Worm (Caenorhabditis elegans) whole organism, L4 larva: Measurements from ENCODE around the gene npp-5.
A peak's percentile ranks its signal among the peaks of the same experiment; 100 is the strongest.

ENCODE experiments used
- F10B5.3 ChIP-seq: sonication (generic microtip); optimal IDR thresholded peaks from 2 replicates; lab custom pipeline; 2016; ENCODE audit warnings: mild to moderate bottlenecking, missing genetic modification characterization, missing compliant biosample characterization
- F44E2.7 ChIP-seq: fragments of 200-800 bp; sonication (Bioruptor generic); IDR thresholded peaks from 2 replicates; pipeline ENCODE4 v2.1.2; 2022; ENCODE audit warnings: missing genetic modification characterization, missing compliant biosample characterization
- T26A8.4 ChIP-seq: fragments of 200-800 bp; sonication (Bioruptor generic); IDR thresholded peaks from 2 replicates; pipeline ENCODE4 v1.3.6; 2022; ENCODE audit warnings: missing genetic modification characterization, missing compliant biosample characterization
- Y105C5A.15 ChIP-seq: fragments of 200-800 bp; sonication (Bioruptor generic); IDR thresholded peaks from 2 replicates; pipeline ENCODE4 v1.3.6; 2022; ENCODE audit warnings: missing genetic modification characterization, missing compliant biosample characterization
- ZK337.2 ChIP-seq: fragments of 200-800 bp; sonication (Bioruptor generic); IDR thresholded peaks from 2 replicates; pipeline ENCODE4 v1.3.6; 2022; ENCODE audit warnings: missing genetic modification reagents, missing genetic modification characterization, missing compliant biosample characterization
- aha-1 ChIP-seq: fragments of 150-350 bp; peaks from one replicate; lab custom pipeline; 2014; ENCODE audit warnings: missing biosample characterization, missing genetic modification characterization
- arid-1 ChIP-seq: fragments of 200-800 bp; sonication (Bioruptor generic); conservative IDR thresholded peaks from 2 replicates; pipeline ENCODE4 v1.3.6; 2022; ENCODE audit warnings: missing genetic modification reagents, missing genetic modification characterization, missing compliant biosample characterization
- ceh-20 ChIP-seq: fragments of 200-800 bp; sonication (Bioruptor generic); IDR thresholded peaks from 2 replicates; pipeline ENCODE4 v1.3.6; 2022; ENCODE audit warnings: missing genetic modification reagents, missing genetic modification characterization, missing compliant biosample characterization
- ceh-44 ChIP-seq: fragments of 200-800 bp; sonication (Bioruptor generic); IDR thresholded peaks from 2 replicates; pipeline ENCODE4 v1.3.6; 2022; ENCODE audit warnings: missing genetic modification reagents, missing genetic modification characterization, missing compliant biosample characterization
- ces-1 ChIP-seq: fragments of 150-350 bp; sonication (generic microtip); optimal IDR thresholded peaks from 4 replicates; lab custom pipeline; 2014; ENCODE audit warnings: missing biosample characterization, missing genetic modification reagents, missing genetic modification characterization
- cey-2 ChIP-seq: sonication (generic microtip); optimal IDR thresholded peaks from 3 replicates; lab custom pipeline; 2017; ENCODE audit warnings: missing genetic modification characterization, mild to moderate bottlenecking, missing compliant biosample characterization, antibody characterized with exemption, borderline replicate concordance; ENCODE audit not compliant: insufficient read depth
- daf-12 ChIP-seq: fragments of 150-350 bp; optimal IDR thresholded peaks from 2 replicates; lab custom pipeline; 2014; ENCODE audit warnings: missing biosample characterization, missing genetic modification reagents, missing genetic modification characterization
- daf-16 ChIP-seq, 3 experiments: sonication (generic microtip); optimal IDR thresholded peaks; 2 replicates each; lab custom pipeline; 2016 to 2017; ENCODE audit warnings: missing genetic modification characterization in 3 of 3, missing genetic modification reagents in 3 of 3, mild to moderate bottlenecking in 2 of 3, missing compliant biosample characterization in 2 of 3, missing biosample characterization in 1 of 3, moderate library complexity in 1 of 3
- daf-19 ChIP-seq: fragments of 200-800 bp; sonication (Bioruptor generic); conservative IDR thresholded peaks from 2 replicates; pipeline ENCODE4 v1.3.6; 2022; ENCODE audit warnings: missing genetic modification characterization, missing compliant biosample characterization
- daf-8 ChIP-seq: fragments of 200-800 bp; sonication (Bioruptor generic); IDR thresholded peaks from 2 replicates; pipeline ENCODE4 v1.3.6; 2022; ENCODE audit warnings: missing genetic modification characterization, missing compliant biosample characterization
- dmd-6 ChIP-seq: fragments of 200-800 bp; sonication (Bioruptor generic); IDR thresholded peaks from 2 replicates; pipeline ENCODE4 v1.3.6; 2022; ENCODE audit warnings: missing genetic modification reagents, missing genetic modification characterization, missing compliant biosample characterization
- dpl-1 ChIP-seq: fragments of 150-350 bp; optimal IDR thresholded peaks from 2 replicates; lab custom pipeline; 2014; ENCODE audit warnings: missing biosample characterization, missing genetic modification reagents, missing genetic modification characterization
- duxl-1 ChIP-seq: sonication (generic microtip); optimal IDR thresholded peaks from 2 replicates; lab custom pipeline; 2016; ENCODE audit warnings: mild to moderate bottlenecking, missing genetic modification characterization, moderate library complexity, missing compliant biosample characterization; ENCODE audit not compliant: poor library complexity
- dve-1 ChIP-seq: sonication (generic microtip); optimal IDR thresholded peaks from 2 replicates; lab custom pipeline; 2017; ENCODE audit warnings: antibody characterized with exemption, mild to moderate bottlenecking, missing genetic modification characterization, missing compliant biosample characterization; ENCODE audit not compliant: insufficient read depth
- fos-1 ChIP-seq: fragments of 150-350 bp; optimal IDR thresholded peaks from 2 replicates; lab custom pipeline; 2014; ENCODE audit warnings: missing biosample characterization, missing genetic modification characterization
- hlh-11 ChIP-seq: fragments of 200-800 bp; sonication (Bioruptor generic); optimal IDR thresholded peaks from 2 replicates; lab custom pipeline; 2018; ENCODE audit warnings: mild to moderate bottlenecking, missing genetic modification characterization, missing compliant biosample characterization
- hlh-30 ChIP-seq: sonication (generic microtip); optimal IDR thresholded peaks from 2 replicates; lab custom pipeline; 2017; ENCODE audit warnings: antibody characterized with exemption, mild to moderate bottlenecking, missing genetic modification characterization, missing compliant biosample characterization; ENCODE audit not compliant: insufficient read depth
- hmg-1.1 ChIP-seq: fragments of 200-800 bp; sonication (Bioruptor generic); IDR thresholded peaks from 2 replicates; pipeline ENCODE4 v1.3.6; 2022; ENCODE audit warnings: missing genetic modification reagents, missing genetic modification characterization, missing compliant biosample characterization
- jun-1 ChIP-seq: fragments of 150-350 bp; optimal IDR thresholded peaks from 2 replicates; lab custom pipeline; 2014; ENCODE audit warnings: missing biosample characterization, missing genetic modification reagents, missing genetic modification characterization
- lin-1 ChIP-seq: fragments of 200-800 bp; sonication (Bioruptor generic); IDR thresholded peaks from 2 replicates; pipeline ENCODE4 v1.3.6; 2022; ENCODE audit warnings: missing genetic modification reagents, missing genetic modification characterization, missing compliant biosample characterization
- lin-13 ChIP-seq: fragments of 150-350 bp; optimal IDR thresholded peaks from 2 replicates; lab custom pipeline; 2014; ENCODE audit warnings: missing biosample characterization, missing genetic modification reagents, missing genetic modification characterization
- lin-15B ChIP-seq: fragments of 150-350 bp; sonication (generic microtip); optimal IDR thresholded peaks from 3 replicates; lab custom pipeline; 2014; ENCODE audit warnings: missing biosample characterization, missing genetic modification characterization
- lir-3 ChIP-seq: sonication (generic microtip); optimal IDR thresholded peaks from 2 replicates; lab custom pipeline; 2016; ENCODE audit warnings: mild to moderate bottlenecking, missing genetic modification characterization, missing compliant biosample characterization
- lsy-2 ChIP-seq, 2 experiments: fragments of 150-350 bp in 1 of 2; sonication (generic microtip) in 1 of 2; optimal IDR thresholded peaks; 2 replicates each; lab custom pipeline; 2014 to 2017; ENCODE audit warnings: missing biosample characterization in 2 of 2, missing genetic modification characterization in 2 of 2
- madf-9 ChIP-seq: fragments of 200-800 bp; sonication (Bioruptor generic); conservative IDR thresholded peaks from 2 replicates; pipeline ENCODE4 v1.3.6; 2022; ENCODE audit warnings: missing genetic modification reagents, missing genetic modification characterization, missing compliant biosample characterization
- mep-1 ChIP-seq: fragments of 150-350 bp; sonication (generic microtip); optimal IDR thresholded peaks from 3 replicates; lab custom pipeline; 2014; ENCODE audit warnings: missing biosample characterization, missing genetic modification characterization
- mxl-2 ChIP-seq: fragments of 200-800 bp; sonication (Bioruptor generic); conservative IDR thresholded peaks from 2 replicates; pipeline ENCODE4 v1.3.6; 2022; ENCODE audit warnings: missing genetic modification reagents, missing genetic modification characterization, missing compliant biosample characterization
- nhr-102 ChIP-seq: sonication (generic microtip); optimal IDR thresholded peaks from 2 replicates; lab custom pipeline; 2016; ENCODE audit warnings: mild to moderate bottlenecking, missing genetic modification characterization, moderate library complexity, missing compliant biosample characterization
- nhr-25 ChIP-seq: sonication (generic microtip); optimal IDR thresholded peaks from 2 replicates; lab custom pipeline; 2017; ENCODE audit warnings: missing genetic modification characterization, mild to moderate bottlenecking, missing compliant biosample characterization, antibody characterized with exemption, moderate library complexity, borderline replicate concordance; ENCODE audit not compliant: insufficient read depth
- nhr-28 ChIP-seq: fragments of 150-350 bp; optimal IDR thresholded peaks from 2 replicates; lab custom pipeline; 2014; ENCODE audit warnings: missing biosample characterization, missing genetic modification characterization
- nhr-6 ChIP-seq: fragments of 150-350 bp; optimal IDR thresholded peaks from 2 replicates; lab custom pipeline; 2014; ENCODE audit warnings: missing biosample characterization, missing genetic modification characterization
- nhr-77 ChIP-seq: fragments of 150-350 bp; optimal IDR thresholded peaks from 2 replicates; lab custom pipeline; 2014; ENCODE audit warnings: missing biosample characterization, missing genetic modification characterization
- php-3 ChIP-seq: fragments of 200-800 bp; sonication (Bioruptor generic); IDR thresholded peaks from 2 replicates; pipeline ENCODE4 v1.3.6; 2022; ENCODE audit warnings: missing genetic modification reagents, missing genetic modification characterization, missing compliant biosample characterization
- pqm-1 ChIP-seq: sonication (generic microtip); optimal IDR thresholded peaks from 2 replicates; lab custom pipeline; 2017; ENCODE audit warnings: missing biosample characterization, missing genetic modification characterization
- rbr-2 ChIP-seq: sonication (generic microtip); optimal IDR thresholded peaks from 2 replicates; lab custom pipeline; 2016; ENCODE audit warnings: missing genotype, missing genetic modification characterization, missing compliant biosample characterization
- sdz-12 ChIP-seq: fragments of 200-800 bp; sonication (Bioruptor generic); optimal IDR thresholded peaks from 2 replicates; lab custom pipeline; 2018; ENCODE audit warnings: mild to moderate bottlenecking, missing genetic modification characterization, missing compliant biosample characterization
- skn-1 ChIP-seq: fragments of 150-350 bp; optimal IDR thresholded peaks from 2 replicates; lab custom pipeline; 2014; ENCODE audit warnings: missing biosample characterization, missing genetic modification characterization
- snpc-4 ChIP-seq: fragments of 150-350 bp; optimal IDR thresholded peaks from 2 replicates; lab custom pipeline; 2014; ENCODE audit warnings: missing biosample characterization, missing genetic modification characterization
- spr-3 ChIP-seq: fragments of 200-800 bp; sonication (Bioruptor generic); optimal IDR thresholded peaks from 2 replicates; lab custom pipeline; 2018; ENCODE audit warnings: mild to moderate bottlenecking, missing genetic modification characterization, missing compliant biosample characterization
- tra-1 ChIP-seq: fragments of 200-800 bp; sonication (Bioruptor generic); IDR thresholded peaks from 2 replicates; pipeline ENCODE4 v1.3.6; 2022; ENCODE audit warnings: missing genetic modification reagents, missing genetic modification characterization, missing compliant biosample characterization
- unc-39 ChIP-seq: sonication (generic microtip); optimal IDR thresholded peaks from 2 replicates; lab custom pipeline; 2017; ENCODE audit warnings: missing biosample characterization, missing genetic modification characterization
- zfp-3 ChIP-seq: fragments of 200-800 bp; sonication (Bioruptor generic); conservative IDR thresholded peaks from 2 replicates; pipeline ENCODE4 v1.3.6; 2022; ENCODE audit warnings: missing genetic modification reagents, missing genetic modification characterization, missing compliant biosample characterization
- zip-11 ChIP-seq: fragments of 200-800 bp; sonication (Bioruptor generic); IDR thresholded peaks from 2 replicates; pipeline ENCODE4 v1.3.6; 2022; ENCODE audit warnings: missing genetic modification characterization, missing compliant biosample characterization

Gene npp-5

ce11 chrII:11611462-11611861, 11.9 kb upstream of the npp-5 start:
- TF ChIP-seq lsy-2 (tag; optimal IDR thresholded peaks at IDR 0.05; lab: Kevin White, UChicago) (peak in 1 of 2 experiments; percentile 13), nhr-28 (tag; lab: Kevin White, UChicago) (peak; percentile 39), skn-1 (tag; lab: Kevin White, UChicago) (no peak), mxl-2 (GFP tag; lab: Robert Waterston, UW) (peak; percentile 53; the same call in 1 of the 2 replicates), lin-15B (tag; lab: Kevin White, UChicago) (no peak), dve-1 (tag; lab: Kevin White, UChicago) (peak; percentile 52), madf-9 (no peak), zip-11 (GFP tag; lab: Robert Waterston, UW) (no peak), dpl-1 (GFP tag; lab: Kevin White, UChicago) (no peak), aha-1 (no peak), mep-1 (tag; lab: Kevin White, UChicago) (peak; percentile 24), lin-1 (GFP tag; lab: Robert Waterston, UW) (0 out of 2 replicates have a peak, but pooled peaks have one; percentile 27), hlh-30 (tag; lab: Kevin White, UChicago) (peak; percentile 78), nhr-77 (tag; lab: Kevin White, UChicago) (peak; percentile 44), nhr-102 (tag; lab: Kevin White, UChicago) (no peak), jun-1 (tag; lab: Kevin White, UChicago) (no peak), lin-13 (GFP tag; lab: Kevin White, UChicago) (no peak), daf-19 (GFP tag; lab: Robert Waterston, UW) (no peak), tra-1 (peak; percentile 66), hmg-1.1 (GFP tag; lab: Robert Waterston, UW) (no peak), T26A8.4 (GFP tag; lab: Robert Waterston, UW) (no peak), lir-3 (tag; lab: Kevin White, UChicago) (no peak), daf-8 (GFP tag; lab: Robert Waterston, UW) (no peak), dmd-6 (GFP tag; lab: Robert Waterston, UW) (peak; percentile 85), hlh-11 (tag; lab: Kevin White, UChicago) (peak; percentile 57), F44E2.7 (GFP tag; lab: Robert Waterston, UW) (no peak), nhr-6 (no peak), php-3 (GFP tag; lab: Robert Waterston, UW) (no peak), daf-16 (GFP tag; optimal IDR thresholded peaks at IDR 0.05; lab: Kevin White, UChicago) (no peak), daf-16 (tag; optimal IDR thresholded peaks at IDR 0.05; lab: Kevin White, UChicago) (peak; percentile 30), daf-12 (no peak), pqm-1 (tag; lab: Kevin White, UChicago) (peak; percentile 62)

DNA sequence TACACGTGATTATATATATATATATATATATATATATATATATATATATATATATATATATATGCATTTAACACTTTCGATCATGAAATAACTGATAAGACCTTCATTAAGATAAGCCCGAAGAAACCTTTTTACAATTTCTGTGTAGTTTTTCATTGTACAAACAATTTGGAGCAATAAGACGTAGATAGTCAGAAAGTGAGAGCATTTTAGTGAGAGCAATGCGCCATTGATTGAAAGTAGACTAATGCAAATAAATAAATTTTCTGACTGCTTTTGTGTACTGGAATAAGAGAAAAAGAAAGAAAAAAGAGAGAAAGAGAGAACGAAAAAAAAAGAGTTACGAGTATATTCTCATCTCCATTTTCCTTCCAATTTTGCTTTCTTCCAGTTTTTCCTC, 5.0 kb upstream of the npp-5 start:
- TF ChIP-seq arid-1 (GFP tag; lab: Robert Waterston, UW): no peak
- no peak for TF ChIP-seq T26A8.4 (GFP tag; lab: Robert Waterston, UW)
- no peak for TF ChIP-seq ceh-20 (GFP tag; lab: Robert Waterston, UW)
- TF ChIP-seq daf-12: no peak
- no peak for TF ChIP-seq daf-8 (GFP tag; lab: Robert Waterston, UW)
- TF ChIP-seq Y105C5A.15 (GFP tag; lab: Robert Waterston, UW): no peak
- peak; percentile 66 for TF ChIP-seq dve-1 (tag; lab: Kevin White, UChicago)
- TF ChIP-seq unc-39 (tag; lab: Kevin White, UChicago): no peak
- TF ChIP-seq snpc-4: no peak
- TF ChIP-seq lir-3 (tag; lab: Kevin White, UChicago): no peak
- TF ChIP-seq hlh-11 (tag; lab: Kevin White, UChicago): peak; percentile 32
- no peak for TF ChIP-seq zfp-3
- no peak for TF ChIP-seq sdz-12 (GFP tag; lab: Kevin White, UChicago)
- TF ChIP-seq mep-1 (tag; lab: Kevin White, UChicago): peak; percentile 30
- no peak for TF ChIP-seq spr-3 (GFP tag; lab: Kevin White, UChicago)
- TF ChIP-seq nhr-28 (tag; lab: Kevin White, UChicago): peak; percentile 40
- TF ChIP-seq daf-16 (GFP tag; optimal IDR thresholded peaks at IDR 0.05; lab: Kevin White, UChicago): no peak
- TF ChIP-seq daf-16 (tag; optimal IDR thresholded peaks at IDR 0.05; lab: Kevin White, UChicago): peak; percentile 78
- TF ChIP-seq ceh-44 (GFP tag; lab: Robert Waterston, UW): no peak
- no peak for TF ChIP-seq cey-2 (tag; lab: Kevin White, UChicago)
- TF ChIP-seq ces-1: no peak
- no peak for TF ChIP-seq ZK337.2 (GFP tag; lab: Robert Waterston, UW)
- no peak for TF ChIP-seq F10B5.3 (tag; lab: Kevin White, UChicago)
- no peak for TF ChIP-seq fos-1 (tag; lab: Kevin White, UChicago)
- TF ChIP-seq lin-13 (GFP tag; lab: Kevin White, UChicago): no peak
- no peak for TF ChIP-seq duxl-1
- no peak for TF ChIP-seq nhr-25 (tag; lab: Kevin White, UChicago)
- no peak for TF ChIP-seq rbr-2 (tag; lab: Kevin White, UChicago)
